Worm (Caenorhabditis elegans): ENCODE measurements around the gene ZK632.4.
A peak's percentile ranks its signal among the peaks of the same experiment; 100 is the strongest.

The ZK632.4 gene

DNA sequence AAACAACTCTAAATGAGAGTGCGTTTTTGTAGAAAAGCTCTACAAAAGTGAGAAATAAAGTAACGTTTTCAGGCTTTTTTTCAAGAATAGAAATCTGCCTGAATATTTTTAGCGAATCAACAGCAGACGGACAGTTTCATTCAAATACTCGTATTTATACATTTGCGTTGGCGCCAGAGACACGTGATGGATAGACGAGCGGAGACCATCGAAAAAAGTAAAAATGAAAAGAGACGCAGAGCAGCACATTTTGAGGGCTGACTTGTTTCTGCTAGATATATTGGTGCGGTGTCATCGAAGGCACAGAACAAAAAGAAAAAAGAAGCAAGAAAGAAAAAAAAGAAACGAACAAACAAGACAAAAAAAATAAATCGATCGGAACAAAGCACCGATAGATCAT lies 18.8 kb upstream of the ZK632.4 start:
- TF ChIP-seq lin-35 (GFP tag; optimal IDR thresholded peaks at IDR 0.05) (peak in 1 of 3 experiments; percentile 44), madf-6 (GFP tag; IDR thresholded peaks at IDR 0.05) (0 out of 2 replicates have a peak, but pooled peaks have one; percentile 8), ceh-100 (GFP tag; IDR thresholded peaks at IDR 0.05) (no peak), unc-130 (GFP tag; optimal IDR thresholded peaks at IDR 0.05) (no peak), die-1 (tag; optimal IDR thresholded peaks at IDR 0.05) (no peak), efl-1 (GFP tag; optimal IDR thresholded peaks at IDR 0.05) (no peak), hmg-1.2 (GFP tag; IDR thresholded peaks at IDR 0.05) (0 out of 2 replicates have a peak, but pooled peaks have one; percentile 25), xnd-1 (tag; optimal IDR thresholded peaks at IDR 0.05) (no peak), sea-2 (GFP tag; IDR thresholded peaks at IDR 0.05) (no peak), C17E4.6 (GFP tag; IDR thresholded peaks at IDR 0.05) (no peak), nfya-1 (tag; optimal IDR thresholded peaks at IDR 0.05; ENCODE audit: borderline replicate concordance, insufficient read depth) (no peak), lsy-27 (tag; optimal IDR thresholded peaks at IDR 0.05; ENCODE audit: borderline replicate concordance, insufficient read depth) (no peak), gei-17 (GFP tag; optimal IDR thresholded peaks at IDR 0.05) (no peak), ama-1 (optimal IDR thresholded peaks at IDR 0.05) (peak; percentile 79), ama-1 (GFP tag; optimal IDR thresholded peaks at IDR 0.05) (no peak), zfh-2 (GFP tag; conservative IDR thresholded peaks at IDR 0.05) (no peak), K12H6.12 (tag; optimal IDR thresholded peaks at IDR 0.05) (peak; percentile 50), F10E7.11 (tag; optimal IDR thresholded peaks at IDR 0.05) (no peak), nfyb-1 (GFP tag; IDR thresholded peaks at IDR 0.05) (peak; percentile 55; the same call in 1 of the 2 replicates), mxl-1 (tag; optimal IDR thresholded peaks at IDR 0.05) (no peak), attf-5 (GFP tag; optimal IDR thresholded peaks at IDR 0.05) (peak; percentile 73), lin-40 (tag; optimal IDR thresholded peaks at IDR 0.05) (peak; percentile 39), rpc-1 (optimal IDR thresholded peaks at IDR 0.05) (no peak), rpc-1 (tag; optimal IDR thresholded peaks at IDR 0.05) (no peak), madf-3 (GFP tag; IDR thresholded peaks at IDR 0.05) (no peak), ceh-91 (GFP tag; IDR thresholded peaks at IDR 0.05) (no peak), pbrm-1 (GFP tag; IDR thresholded peaks at IDR 0.05) (0 out of 2 replicates have a peak, but pooled peaks have one; percentile 48), ztf-26 (tag; optimal IDR thresholded peaks at IDR 0.05) (no peak), nhr-90 (tag; optimal IDR thresholded peaks at IDR 0.05) (no peak), rec-8 (tag; optimal IDR thresholded peaks at IDR 0.05) (no peak), nhr-27 (tag; optimal IDR thresholded peaks at IDR 0.05) (no peak), ceh-58 (GFP tag; IDR thresholded peaks at IDR 0.05) (no peak), atf-7 (tag; optimal IDR thresholded peaks at IDR 0.05) (peak; percentile 52), F49E8.2 (tag; optimal IDR thresholded peaks at IDR 0.05; ENCODE audit: insufficient read depth) (no peak), let-526 (GFP tag; IDR thresholded peaks at IDR 0.05) (peak; percentile 57; the same call in 1 of the 2 replicates), attf-3 (GFP tag; conservative IDR thresholded peaks at IDR 0.05) (no peak), madf-10 (tag; optimal IDR thresholded peaks at IDR 0.05) (no peak), Y95B8A.8 (GFP tag; IDR thresholded peaks at IDR 0.05) (no peak), ztf-6 (GFP tag; IDR thresholded peaks at IDR 0.05) (no peak), lir-1 (GFP tag; conservative IDR thresholded peaks at IDR 0.05) (no peak), T26A5.8 (tag; optimal IDR thresholded peaks at IDR 0.05) (no peak), hrde-1 (tag; optimal IDR thresholded peaks at IDR 0.05; ENCODE audit: borderline replicate concordance) (no peak), let-607 (tag; optimal IDR thresholded peaks at IDR 0.05) (peak; percentile 22 to 26), ceh-40 (GFP tag; IDR thresholded peaks at IDR 0.05) (no peak), bed-2 (GFP tag; IDR thresholded peaks at IDR 0.05) (no peak), K11D2.4 (GFP tag; IDR thresholded peaks at IDR 0.05) (peak; percentile 67; the same call in 1 of the 2 replicates), hsf-1 (GFP tag; IDR thresholded peaks at IDR 0.05) (no peak), egl-44 (GFP tag; IDR thresholded peaks at IDR 0.05) (no peak), B0035.1 (tag; optimal IDR thresholded peaks at IDR 0.05) (no peak)

Data from whole organism, young adult.